Fruit fly (Drosophila melanogaster) whole organism, embryonic: ENCODE measurements around the gene CG2336.

Experiments
- CG33213 ChIP-seq: fragments of 200-800 bp; sonication (Bioruptor generic); optimal IDR thresholded peaks from 3 replicates; lab custom pipeline; 2016; ENCODE audit warnings: missing biosample characterization, missing genetic modification characterization
- Hey ChIP-seq: fragments of 200-800 bp; sonication (Bioruptor generic); optimal IDR thresholded peaks from 3 replicates; lab custom pipeline; 2018; ENCODE audit warnings: missing biosample characterization, mild to moderate bottlenecking, missing genetic modification characterization
- pum ChIP-seq: fragments of 200-800 bp; sonication (Bioruptor generic); optimal IDR thresholded peaks from 2 replicates; lab custom pipeline; 2016; ENCODE audit warnings: missing biosample characterization, missing genetic modification characterization

DNA sequence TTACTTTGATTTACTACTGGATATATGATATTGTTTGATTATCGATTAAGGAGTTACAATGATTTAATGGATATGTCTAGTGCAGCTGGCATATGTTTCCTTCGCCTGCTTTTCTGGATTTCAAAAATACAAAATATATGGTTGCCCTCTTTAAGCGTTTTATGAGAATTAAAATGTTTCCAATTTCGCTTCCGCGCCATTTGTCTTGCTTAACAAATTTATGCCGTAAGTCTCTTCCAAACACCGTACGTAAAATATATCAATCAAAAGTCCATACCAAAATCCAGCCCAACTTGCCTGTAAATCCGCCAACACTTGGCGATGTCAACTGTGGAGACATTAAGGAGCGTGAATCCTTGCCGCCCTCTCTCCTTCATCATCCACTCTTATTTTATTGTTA lies 48.6 kb downstream of the CG2336 start, which contains the start of gene CG15177:
- TF ChIP-seq Hey (tag; lab: Kevin White, UChicago) (no peak), CG33213 (GFP tag; lab: Kevin White, UChicago) (no peak), pum (no peak)
